Worm (Caenorhabditis elegans) whole organism, L2 larva: ENCODE measurements around the gene ZK84.5.

Source experiments
- F13H6.1 ChIP-seq: sonication (generic microtip); optimal IDR thresholded peaks from 2 replicates; lab custom pipeline; 2016; ENCODE audit warnings: missing genetic modification characterization, missing compliant biosample characterization
- nhr-21 ChIP-seq: fragments of 150-350 bp; optimal IDR thresholded peaks from 2 replicates; lab custom pipeline; 2014; ENCODE audit warnings: missing biosample characterization, missing genetic modification characterization
- unc-62 ChIP-seq: fragments of 150-350 bp; optimal IDR thresholded peaks from 2 replicates; lab custom pipeline; 2014; ENCODE audit warnings: missing biosample characterization, missing genetic modification reagents, missing genetic modification characterization

DNA sequence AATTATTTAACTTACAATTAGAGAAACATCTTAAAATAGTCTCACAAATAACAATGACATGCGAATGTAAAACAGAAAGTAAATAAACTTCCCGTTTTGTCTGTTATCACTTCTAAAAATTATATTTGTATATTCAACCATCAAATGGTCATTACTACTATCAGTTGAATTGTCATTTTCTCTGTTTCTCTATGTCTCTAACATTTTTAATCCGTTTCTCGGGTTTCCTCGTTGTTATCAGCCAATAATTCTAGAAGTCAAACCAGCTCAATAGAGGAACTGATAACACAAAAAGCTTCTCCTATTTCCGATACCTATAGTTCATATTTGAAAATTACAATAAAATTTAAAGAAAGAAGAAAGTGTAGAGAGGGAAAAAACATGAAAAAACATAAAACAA, 10.3 kb upstream of the ZK84.5 start:
- TF ChIP-seq F13H6.1 (tag; lab: Kevin White, UChicago) (peak; percentile 78), unc-62 (GFP tag; lab: Kevin White, UChicago) (no peak), nhr-21 (no peak)
